Worm (Caenorhabditis elegans) whole organism, L2 larva: ENCODE results near the gene Y49F6B.9.

ENCODE experiments used
- Y55F3AM.14 ChIP-seq: fragments of 200-800 bp; sonication (Bioruptor generic); optimal IDR thresholded peaks from 2 replicates; lab custom pipeline; 2018; ENCODE audit warnings: mild to moderate bottlenecking, missing genetic modification characterization, missing compliant biosample characterization
- alr-1 ChIP-seq: fragments of 150-350 bp; optimal IDR thresholded peaks from 2 replicates; lab custom pipeline; 2014; ENCODE audit warnings: missing biosample characterization, missing genetic modification characterization
- egl-27 ChIP-seq: sonication (generic microtip); optimal IDR thresholded peaks from 3 replicates; lab custom pipeline; 2017; ENCODE audit warnings: missing biosample characterization, missing genetic modification reagents, missing genetic modification characterization
- lsy-2 ChIP-seq, 2 experiments: fragments of 150-350 bp in 1 of 2; sonication (generic microtip) in 1 of 2; optimal IDR thresholded peaks; 2 replicates each; lab custom pipeline; 2014 to 2017; ENCODE audit warnings: missing biosample characterization in 2 of 2, missing genetic modification characterization in 2 of 2
- mbf-1 ChIP-seq: sonication (generic microtip); optimal IDR thresholded peaks from 2 replicates; lab custom pipeline; 2017; ENCODE audit warnings: missing biosample characterization, missing genetic modification characterization
- mdl-1 ChIP-seq, 2 experiments: fragments of 150-350 bp in 1 of 2; sonication (generic microtip) in 1 of 2; optimal IDR thresholded peaks; 2 replicates each; lab custom pipeline; 2017; ENCODE audit warnings: missing biosample characterization in 2 of 2, missing genetic modification characterization in 2 of 2
- nhr-10 ChIP-seq: sonication (generic microtip); optimal IDR thresholded peaks from 2 replicates; lab custom pipeline; 2017; ENCODE audit warnings: missing biosample characterization, missing genetic modification characterization
- nhr-129 ChIP-seq: fragments of 150-350 bp; optimal IDR thresholded peaks from 2 replicates; lab custom pipeline; 2014; ENCODE audit warnings: missing biosample characterization, missing genetic modification characterization

Y49F6B.9 gene

ce11 chrII:3444280-3444679 lies 54.9 kb downstream of the Y49F6B.9 start, which contains the start of gene C16C8.4:
TSS of gene C16C8.4 (minus strand) at chrII:3444380.
- no peak for TF ChIP-seq lsy-2 (tag; optimal IDR thresholded peaks at IDR 0.05; lab: Kevin White, UChicago)
- no peak for TF ChIP-seq egl-27
- no peak for TF ChIP-seq alr-1 (tag; lab: Kevin White, UChicago)
- no peak for TF ChIP-seq nhr-129 (tag; lab: Kevin White, UChicago)
- TF ChIP-seq mbf-1, result no peak
- TF ChIP-seq Y55F3AM.14 (GFP tag; lab: Kevin White, UChicago), result no peak
- no peak for TF ChIP-seq mdl-1 (tag; optimal IDR thresholded peaks at IDR 0.05; lab: Kevin White, UChicago)
- no peak for TF ChIP-seq nhr-10 (tag; lab: Kevin White, UChicago)
- TF ChIP-seq, all 48 proteins: peak for 0
